Worm (Caenorhabditis elegans) whole organism, young adult: Measurements from ENCODE around the gene B0285.3.

Experiments
- B0035.1 ChIP-seq: sonication (generic microtip); optimal IDR thresholded peaks from 2 replicates; lab custom pipeline; 2016; ENCODE audit warnings: missing genetic modification characterization, mild to moderate bottlenecking, missing compliant biosample characterization, missing genotype, missing genetic modification reagents
- C17E4.6 ChIP-seq: fragments of 200-800 bp; sonication (Bioruptor generic); IDR thresholded peaks from 2 replicates; pipeline ENCODE4 v1.3.6; 2022; ENCODE audit warnings: missing genetic modification reagents, missing genetic modification characterization, missing compliant biosample characterization
- F33H1.4 ChIP-seq: fragments of 200-800 bp; sonication (Bioruptor generic); IDR thresholded peaks from 2 replicates; pipeline ENCODE4 v1.3.6; 2022; ENCODE audit warnings: missing genetic modification reagents, missing genetic modification characterization, missing compliant biosample characterization
- F37B4.10 ChIP-seq: fragments of 200-800 bp; sonication (Bioruptor generic); IDR thresholded peaks from 2 replicates; pipeline ENCODE4 v1.3.6; 2022; ENCODE audit warnings: missing genetic modification characterization, missing compliant biosample characterization
- F39B2.1 ChIP-seq: fragments of 200-800 bp; sonication (Bioruptor generic); IDR thresholded peaks from 2 replicates; pipeline ENCODE4 v1.3.6; 2022; ENCODE audit warnings: missing genetic modification reagents, missing genetic modification characterization, missing compliant biosample characterization
- F55B11.4 ChIP-seq: sonication (generic microtip); optimal IDR thresholded peaks from 2 replicates; lab custom pipeline; 2016; ENCODE audit warnings: missing compliant biosample characterization, missing genetic modification characterization, borderline replicate concordance; ENCODE audit not compliant: insufficient read depth
- F57A8.1 ChIP-seq: fragments of 200-800 bp; sonication (Bioruptor generic); optimal IDR thresholded peaks from 2 replicates; lab custom pipeline; 2018; ENCODE audit warnings: mild to moderate bottlenecking, missing genetic modification characterization, moderate library complexity, missing compliant biosample characterization
- K12H6.12 ChIP-seq: fragments of 200-800 bp; sonication (Bioruptor generic); optimal IDR thresholded peaks from 2 replicates; lab custom pipeline; 2018; ENCODE audit warnings: mild to moderate bottlenecking, missing genetic modification characterization, missing compliant biosample characterization
- T26A5.8 ChIP-seq: sonication (generic microtip); optimal IDR thresholded peaks from 2 replicates; lab custom pipeline; 2016; ENCODE audit warnings: missing genetic modification characterization, missing compliant biosample characterization
- Y56A3A.18 ChIP-seq: fragments of 200-800 bp; sonication (Bioruptor generic); IDR thresholded peaks from 2 replicates; pipeline ENCODE4 v1.3.6; 2022; ENCODE audit warnings: missing genetic modification reagents, missing genetic modification characterization, missing compliant biosample characterization
- Y79H2A.3 ChIP-seq: fragments of 200-800 bp; sonication (Bioruptor generic); conservative IDR thresholded peaks from 2 replicates; pipeline ENCODE4 v1.3.6; 2022; ENCODE audit warnings: missing genetic modification reagents, missing genetic modification characterization, missing compliant biosample characterization
- ama-1 ChIP-seq, 3 experiments: fragments of 150-350 bp in 1 of 3; sonication (generic microtip) in 2 of 3; optimal IDR thresholded peaks; 2 replicates each; lab custom pipeline; 2014 to 2018; ENCODE audit warnings: missing biosample characterization in 2 of 3, missing genetic modification characterization in 2 of 3, missing genetic modification reagents in 2 of 3
- atf-7 ChIP-seq: sonication (generic microtip); optimal IDR thresholded peaks from 2 replicates; lab custom pipeline; 2017; ENCODE audit warnings: mild to moderate bottlenecking, missing genetic modification characterization, missing compliant biosample characterization
- attf-5 ChIP-seq: fragments of 200-800 bp; sonication (Bioruptor generic); optimal IDR thresholded peaks from 2 replicates; lab custom pipeline; 2018; ENCODE audit warnings: mild to moderate bottlenecking, missing genetic modification characterization, missing compliant biosample characterization
- attf-6 ChIP-seq: fragments of 200-800 bp; sonication (Bioruptor generic); IDR thresholded peaks from 2 replicates; pipeline ENCODE4 v1.3.6; 2022; ENCODE audit warnings: missing genetic modification reagents, missing genetic modification characterization, missing compliant biosample characterization
- bed-2 ChIP-seq: fragments of 200-800 bp; sonication (Bioruptor generic); IDR thresholded peaks from 2 replicates; pipeline ENCODE4 v1.3.6; 2022; ENCODE audit warnings: missing genetic modification reagents, missing genetic modification characterization, missing compliant biosample characterization
- cebp-2 ChIP-seq: fragments of 200-800 bp; sonication (Bioruptor generic); IDR thresholded peaks from 2 replicates; pipeline ENCODE4 v1.3.6; 2022; ENCODE audit warnings: missing genetic modification characterization, missing compliant biosample characterization
- ceh-27 ChIP-seq: fragments of 200-800 bp; sonication (Bioruptor generic); optimal IDR thresholded peaks from 2 replicates; lab custom pipeline; 2018; ENCODE audit warnings: mild to moderate bottlenecking, missing genetic modification characterization, moderate library complexity, missing compliant biosample characterization
- ceh-79 ChIP-seq: sonication (generic microtip); optimal IDR thresholded peaks from 2 replicates; lab custom pipeline; 2017; ENCODE audit warnings: mild to moderate bottlenecking, missing genetic modification characterization, missing compliant biosample characterization
- chd-7 ChIP-seq: sonication (generic microtip); optimal IDR thresholded peaks from 2 replicates; lab custom pipeline; 2016; ENCODE audit warnings: mild to moderate bottlenecking, missing genetic modification characterization, moderate library complexity, missing compliant biosample characterization
- egrh-3 ChIP-seq: fragments of 200-800 bp; sonication (Bioruptor generic); IDR thresholded peaks from 2 replicates; pipeline ENCODE4 v1.3.6; 2022; ENCODE audit warnings: missing genetic modification reagents, missing genetic modification characterization, missing compliant biosample characterization
- ekl-4 ChIP-seq: fragments of 200-800 bp; sonication (Bioruptor generic); IDR thresholded peaks from 2 replicates; pipeline ENCODE4 v1.3.6; 2022; ENCODE audit warnings: missing genetic modification reagents, missing genetic modification characterization, missing compliant biosample characterization
- fkh-3 ChIP-seq: sonication (generic microtip); optimal IDR thresholded peaks from 2 replicates; lab custom pipeline; 2016; ENCODE audit warnings: mild to moderate bottlenecking, missing genetic modification characterization, missing compliant biosample characterization
- gei-17 ChIP-seq: fragments of 200-800 bp; sonication (Bioruptor generic); optimal IDR thresholded peaks from 2 replicates; lab custom pipeline; 2018; ENCODE audit warnings: mild to moderate bottlenecking, missing genetic modification characterization, missing compliant biosample characterization
- hsf-1 ChIP-seq: fragments of 200-800 bp; sonication (Bioruptor generic); IDR thresholded peaks from 2 replicates; pipeline ENCODE4 v1.3.6; 2022; ENCODE audit warnings: missing genetic modification reagents, missing genetic modification characterization, missing compliant biosample characterization
- let-526 ChIP-seq: fragments of 200-800 bp; sonication (Bioruptor generic); IDR thresholded peaks from 2 replicates; pipeline ENCODE4 v1.3.6; 2022; ENCODE audit warnings: missing genetic modification reagents, missing genetic modification characterization, missing compliant biosample characterization
- lin-40 ChIP-seq: sonication (generic microtip); optimal IDR thresholded peaks from 2 replicates; lab custom pipeline; 2016; ENCODE audit warnings: missing genetic modification characterization, mild to moderate bottlenecking, missing compliant biosample characterization, missing genotype, missing genetic modification reagents
- lsl-1 ChIP-seq: fragments of 200-800 bp; sonication (Bioruptor generic); optimal IDR thresholded peaks from 2 replicates; lab custom pipeline; 2018; ENCODE audit warnings: mild to moderate bottlenecking, missing genetic modification characterization, moderate library complexity, missing compliant biosample characterization
- madf-6 ChIP-seq: fragments of 200-800 bp; sonication (Bioruptor generic); IDR thresholded peaks from 2 replicates; pipeline ENCODE4 v1.3.6; 2022; ENCODE audit warnings: missing genetic modification reagents, missing genetic modification characterization, missing compliant biosample characterization
- madf-8 ChIP-seq: fragments of 200-800 bp; sonication (Bioruptor generic); conservative IDR thresholded peaks from 2 replicates; pipeline ENCODE4 v1.3.6; 2022; ENCODE audit warnings: missing genetic modification reagents, missing genetic modification characterization, missing compliant biosample characterization
- mcd-1 ChIP-seq: fragments of 200-800 bp; sonication (Bioruptor generic); IDR thresholded peaks from 2 replicates; pipeline ENCODE4 v1.3.6; 2022; ENCODE audit warnings: missing genetic modification reagents, missing genetic modification characterization, missing compliant biosample characterization
- nfya-1 ChIP-seq: sonication (generic microtip); optimal IDR thresholded peaks from 2 replicates; lab custom pipeline; 2017; ENCODE audit warnings: antibody characterized with exemption, missing compliant biosample characterization, missing genetic modification characterization, borderline replicate concordance; ENCODE audit not compliant: insufficient read depth
- nhr-27 ChIP-seq: fragments of 200-800 bp; sonication (Bioruptor generic); optimal IDR thresholded peaks from 2 replicates; lab custom pipeline; 2018; ENCODE audit warnings: mild to moderate bottlenecking, missing genetic modification characterization, moderate library complexity, missing compliant biosample characterization
- pbrm-1 ChIP-seq: fragments of 200-800 bp; sonication (Bioruptor generic); IDR thresholded peaks from 2 replicates; pipeline ENCODE4 v1.3.6; 2022; ENCODE audit warnings: missing genetic modification reagents, missing genetic modification characterization, missing compliant biosample characterization
- rcor-1 ChIP-seq: fragments of 200-800 bp; sonication (Bioruptor generic); IDR thresholded peaks from 2 replicates; pipeline ENCODE4 v1.3.6; 2022; ENCODE audit warnings: missing genetic modification reagents, missing genetic modification characterization, missing compliant biosample characterization
- repo-1 ChIP-seq: sonication (generic microtip); optimal IDR thresholded peaks from 2 replicates; lab custom pipeline; 2017; ENCODE audit warnings: mild to moderate bottlenecking, missing genetic modification characterization, missing compliant biosample characterization
- rpc-1 ChIP-seq, 2 experiments: fragments of 150-350 bp in 1 of 2; sonication (generic microtip) in 1 of 2; optimal IDR thresholded peaks; 2 replicates each; lab custom pipeline; 2014 to 2018; ENCODE audit warnings: missing biosample characterization in 1 of 2, missing genetic modification characterization in 1 of 2, missing genetic modification reagents in 1 of 2, missing genotype in 1 of 2
- snpc-1.1 ChIP-seq: sonication (generic microtip); optimal IDR thresholded peaks from 2 replicates; lab custom pipeline; 2017; ENCODE audit warnings: missing genetic modification characterization, mild to moderate bottlenecking, missing compliant biosample characterization, antibody characterized with exemption, moderate library complexity, missing genotype, missing genetic modification reagents; ENCODE audit not compliant: insufficient read depth
- snpc-1.3 ChIP-seq: sonication (generic microtip); optimal IDR thresholded peaks from 2 replicates; lab custom pipeline; 2017; ENCODE audit warnings: missing genetic modification characterization, mild to moderate bottlenecking, missing compliant biosample characterization, antibody characterized with exemption, moderate library complexity, missing genotype, missing genetic modification reagents; ENCODE audit not compliant: insufficient read depth
- tbp1 ChIP-seq: fragments of 200-800 bp; sonication (Bioruptor generic); optimal IDR thresholded peaks from 2 replicates; lab custom pipeline; 2018; ENCODE audit warnings: mild to moderate bottlenecking, missing genetic modification characterization, missing compliant biosample characterization
- tbx-9 ChIP-seq: sonication (generic microtip); optimal IDR thresholded peaks from 2 replicates; lab custom pipeline; 2016; ENCODE audit warnings: borderline replicate concordance, missing genetic modification characterization, inconsistent platforms, missing compliant biosample characterization
- unc-62 ChIP-seq: fragments of 150-350 bp; optimal IDR thresholded peaks from 2 replicates; lab custom pipeline; 2014; ENCODE audit warnings: missing biosample characterization, missing genetic modification reagents, missing genetic modification characterization
- zim-3 ChIP-seq: sonication (generic microtip); optimal IDR thresholded peaks from 2 replicates; lab custom pipeline; 2017; ENCODE audit warnings: mild to moderate bottlenecking, missing genetic modification characterization, moderate library complexity, missing compliant biosample characterization
- ztf-25 ChIP-seq: fragments of 200-800 bp; sonication (Bioruptor generic); IDR thresholded peaks from 2 replicates; pipeline ENCODE4 v1.3.6; 2022; ENCODE audit warnings: missing genetic modification reagents, missing genetic modification characterization, missing compliant biosample characterization
- ztf-28 ChIP-seq: fragments of 200-800 bp; sonication (Bioruptor generic); IDR thresholded peaks from 2 replicates; pipeline ENCODE4 v1.3.6; 2022; ENCODE audit warnings: missing genetic modification reagents, missing genetic modification characterization, missing compliant biosample characterization
- ztf-3 ChIP-seq: fragments of 200-800 bp; sonication (Bioruptor generic); optimal IDR thresholded peaks from 2 replicates; lab custom pipeline; 2018; ENCODE audit warnings: mild to moderate bottlenecking, missing genetic modification characterization, missing compliant biosample characterization

Gene B0285.3

ce11 chrIII:4313061-4313962 is 29.8 kb downstream of the B0285.3 start, which contains the start of the genes evl-14 and dcn-1 (continued):
- TF ChIP-seq T26A5.8 (tag; lab: Kevin White, UChicago): no peak
- TF ChIP-seq repo-1 (tag; lab: Kevin White, UChicago): no peak
- no peak for TF ChIP-seq B0035.1 (tag; lab: Kevin White, UChicago)
- no peak for TF ChIP-seq gei-17 (GFP tag; lab: Kevin White, UChicago)
- no peak for TF ChIP-seq tbp1 (GFP tag; lab: Kevin White, UChicago)
- no peak for TF ChIP-seq bed-2 (GFP tag; lab: Robert Waterston, UW)
- TF ChIP-seq rcor-1 (GFP tag; lab: Robert Waterston, UW): no peak
- no peak for TF ChIP-seq zim-3
- no peak for TF ChIP-seq ztf-25 (GFP tag; lab: Robert Waterston, UW)
- TF ChIP-seq madf-8: peak; percentile 87
- no peak for TF ChIP-seq pbrm-1 (GFP tag; lab: Robert Waterston, UW)
- TF ChIP-seq K12H6.12 (tag; lab: Kevin White, UChicago): peak; percentile 46
- no peak for TF ChIP-seq nfya-1 (tag; lab: Kevin White, UChicago)
- TF ChIP-seq lin-40 (tag; lab: Kevin White, UChicago): peak; percentile 71
- no peak for TF ChIP-seq nhr-27 (tag; lab: Kevin White, UChicago)
- no peak for TF ChIP-seq ekl-4 (GFP tag; lab: Robert Waterston, UW)
- TF ChIP-seq F57A8.1 (GFP tag; lab: Kevin White, UChicago): no peak
- TF ChIP-seq tbx-9: no peak
- TF ChIP-seq C17E4.6: no peak
- TF ChIP-seq atf-7 (tag; lab: Kevin White, UChicago): peak; percentile 79
- TF ChIP-seq ama-1 (optimal IDR thresholded peaks at IDR 0.05; lab: Kevin White, UChicago): no peak
- TF ChIP-seq ama-1 (GFP tag; optimal IDR thresholded peaks at IDR 0.05; lab: Kevin White, UChicago): no peak
- TF ChIP-seq egrh-3: no peak
- TF ChIP-seq ztf-3 (GFP tag; lab: Kevin White, UChicago): no peak
- TF ChIP-seq snpc-1.1 (tag; lab: Kevin White, UChicago): peak; percentile 6
- no peak for TF ChIP-seq ceh-27 (GFP tag; lab: Kevin White, UChicago)
- no peak for TF ChIP-seq attf-5 (GFP tag; lab: Kevin White, UChicago)
- TF ChIP-seq chd-7 (tag; lab: Kevin White, UChicago): no peak
- no peak for TF ChIP-seq ceh-79 (tag; lab: Kevin White, UChicago)
- no peak for TF ChIP-seq mcd-1 (GFP tag; lab: Robert Waterston, UW)
- TF ChIP-seq F55B11.4 (tag; lab: Kevin White, UChicago): no peak
- TF ChIP-seq F33H1.4 (GFP tag; lab: Robert Waterston, UW): peak; percentile 94
- no peak for TF ChIP-seq rpc-1 (optimal IDR thresholded peaks at IDR 0.05; lab: Kevin White, UChicago)
- TF ChIP-seq rpc-1 (tag; optimal IDR thresholded peaks at IDR 0.05; lab: Kevin White, UChicago): no peak
- no peak for TF ChIP-seq unc-62 (GFP tag; lab: Kevin White, UChicago)
- peak; percentile 96 for TF ChIP-seq madf-6
- TF ChIP-seq ztf-28 (GFP tag; lab: Robert Waterston, UW): no peak
- TF ChIP-seq let-526: no peak
- TF ChIP-seq F37B4.10: no peak
- no peak for TF ChIP-seq fkh-3 (tag; lab: Kevin White, UChicago)
- no peak for TF ChIP-seq hsf-1 (GFP tag; lab: Robert Waterston, UW)
- no peak for TF ChIP-seq Y56A3A.18 (GFP tag; lab: Robert Waterston, UW)
- TF ChIP-seq lsl-1 (GFP tag; lab: Kevin White, UChicago): peak; percentile 92
- no peak for TF ChIP-seq F39B2.1
- no peak for TF ChIP-seq cebp-2 (GFP tag; lab: Robert Waterston, UW)
- TF ChIP-seq snpc-1.3 (tag; lab: Kevin White, UChicago): peak; percentile 47
- no peak for TF ChIP-seq attf-6
- no peak for TF ChIP-seq Y79H2A.3 (GFP tag; lab: Robert Waterston, UW)
